Worm (Caenorhabditis elegans) whole organism, L3 larva: ENCODE measurements around the gene F10C2.5.

Experiments used
- pha-4 ChIP-seq: fragments of 150-350 bp; optimal IDR thresholded peaks from 2 replicates; lab custom pipeline; 2014; ENCODE audit warnings: missing biosample characterization, missing genetic modification reagents, missing genetic modification characterization
- pqm-1 ChIP-seq: fragments of 150-350 bp; optimal IDR thresholded peaks from 2 replicates; lab custom pipeline; 2017; ENCODE audit warnings: missing biosample characterization, missing genetic modification characterization, inconsistent platforms

DNA sequence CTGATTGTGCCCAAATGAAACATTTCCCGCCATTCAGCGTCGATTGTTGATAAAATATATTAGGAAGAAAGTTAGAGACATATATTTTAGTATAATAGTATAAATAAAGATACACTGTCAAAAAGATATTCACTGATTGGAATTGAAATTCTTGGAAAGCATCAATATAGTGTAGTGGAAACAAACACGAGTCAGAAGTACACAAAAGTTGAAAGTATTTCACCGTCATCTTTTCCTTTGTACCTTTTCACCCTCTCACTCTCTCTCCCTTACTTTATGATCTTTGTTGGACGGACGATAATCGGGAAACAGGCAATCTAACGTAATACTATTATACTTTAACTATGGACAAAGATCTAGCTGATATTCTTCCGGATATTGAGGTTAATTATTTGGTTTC is 48.8 kb downstream of the F10C2.5 start, which contains the start of gene nhr-208:
- TF ChIP-seq pqm-1 (tag; lab: Kevin White, UChicago) (peak; percentile 52), pha-4 (tag; lab: Kevin White, UChicago) (no peak)
